Worm (Caenorhabditis elegans): ENCODE measurements around the gene frpr-13.

Gene frpr-13

ce11 chrV:8913940-8914339 is 15.1 kb downstream of the frpr-13 start, which contains the start of gene mod-1:
Gene mod-1 (minus strand): TSS chrV:8914040.
- TF ChIP-seq ztf-11 (tag; optimal IDR thresholded peaks at IDR 0.05) (no peak), lsy-12 (tag; optimal IDR thresholded peaks at IDR 0.05) (no peak), mdl-1 (tag; optimal IDR thresholded peaks at IDR 0.05) (no peak), lin-39 (tag; optimal IDR thresholded peaks at IDR 0.05) (no peak), jun-1 (tag; optimal IDR thresholded peaks at IDR 0.05) (no peak)

- no peak for TF ChIP-seq nhr-23 (tag; optimal IDR thresholded peaks at IDR 0.05)
- TF ChIP-seq aly-2 (tag; optimal IDR thresholded peaks at IDR 0.05), result no peak
- peak; percentile 33 for TF ChIP-seq ceh-28 (tag; optimal IDR thresholded peaks at IDR 0.05)
- no peak for TF ChIP-seq unc-39 (tag; optimal IDR thresholded peaks at IDR 0.05)
- peak; percentile 25 for TF ChIP-seq nfya-1 (tag; optimal IDR thresholded peaks at IDR 0.05; ENCODE audit: insufficient read depth)
- peak; percentile 20 for TF ChIP-seq pha-4 (tag; optimal IDR thresholded peaks at IDR 0.05)
- no peak for TF ChIP-seq ceh-82 (tag; optimal IDR thresholded peaks at IDR 0.05)
- TF ChIP-seq fkh-10 (GFP tag; optimal IDR thresholded peaks at IDR 0.05), result no peak
- no peak for TF ChIP-seq mml-1 (tag; optimal IDR thresholded peaks at IDR 0.05)
- TF ChIP-seq pqm-1 (tag; optimal IDR thresholded peaks at IDR 0.05), result peak; percentile 36
- TF ChIP-seq egl-5 (tag; optimal IDR thresholded peaks at IDR 0.05), result no peak
- TF ChIP-seq snpc-4 (tag; optimal IDR thresholded peaks at IDR 0.05), result no peak
- TF ChIP-seq elt-2 (tag; optimal IDR thresholded peaks at IDR 0.05), result peak; percentile 65
- no peak for TF ChIP-seq nhr-76 (tag; optimal IDR thresholded peaks at IDR 0.05)
- TF ChIP-seq nhr-28 (tag; optimal IDR thresholded peaks at IDR 0.05), result no peak
- no peak for TF ChIP-seq lin-39 (tag; optimal IDR thresholded peaks at IDR 0.05)
- TF ChIP-seq daf-12 (tag; optimal IDR thresholded peaks at IDR 0.05), result no peak
These were observed 23.9 kb downstream of the frpr-13 start, which contains the start of gene ttr-47 for ce11 chrV:8922781-8923180. Gene ttr-47 (plus strand): TSS chrV:8923088.

- TF ChIP-seq nfya-1 (tag; optimal IDR thresholded peaks at IDR 0.05; ENCODE audit: insufficient read depth), result no peak
- no peak for TF ChIP-seq pha-4 (tag; optimal IDR thresholded peaks at IDR 0.05)
- TF ChIP-seq lin-15B (tag; optimal IDR thresholded peaks at IDR 0.05), result no peak
- no peak for TF ChIP-seq pqm-1 (tag; optimal IDR thresholded peaks at IDR 0.05)
- no peak for TF ChIP-seq lsy-12 (tag; optimal IDR thresholded peaks at IDR 0.05)
- no peak for TF ChIP-seq nhr-76 (tag; optimal IDR thresholded peaks at IDR 0.05)
- TF ChIP-seq daf-12 (tag; optimal IDR thresholded peaks at IDR 0.05), result no peak
- no peak for TF ChIP-seq mdl-1 (tag; optimal IDR thresholded peaks at IDR 0.05)
- no peak for TF ChIP-seq nhr-11 (tag; optimal IDR thresholded peaks at IDR 0.05)
- no peak for TF ChIP-seq sea-2 (GFP tag; optimal IDR thresholded peaks at IDR 0.05)
- no peak for TF ChIP-seq nhr-67 (tag; optimal IDR thresholded peaks at IDR 0.05)
- TF ChIP-seq egl-5 (tag; optimal IDR thresholded peaks at IDR 0.05), result no peak
- TF ChIP-seq nhr-28 (tag; optimal IDR thresholded peaks at IDR 0.05), result no peak
- TF ChIP-seq ceh-28 (tag; optimal IDR thresholded peaks at IDR 0.05), result no peak
- no peak for TF ChIP-seq nhr-23 (tag; optimal IDR thresholded peaks at IDR 0.05)
- TF ChIP-seq nhr-12 (tag; optimal IDR thresholded peaks at IDR 0.05), result no peak
- no peak for TF ChIP-seq jun-1 (tag; optimal IDR thresholded peaks at IDR 0.05)
- no peak for TF ChIP-seq nhr-43 (tag; optimal IDR thresholded peaks at IDR 0.05; ENCODE audit: poor library complexity, severe bottlenecking)
- TF ChIP-seq ztf-11 (tag; optimal IDR thresholded peaks at IDR 0.05), result no peak
- TF ChIP-seq nhr-25 (tag; optimal IDR thresholded peaks at IDR 0.05), result no peak
These were observed 28.9 kb downstream of the frpr-13 start for ce11 chrV:8927715-8928114.

- TF ChIP-seq jun-1 (tag; optimal IDR thresholded peaks at IDR 0.05), result no peak
- no peak for TF ChIP-seq nhr-23 (tag; optimal IDR thresholded peaks at IDR 0.05)
- no peak for TF ChIP-seq nhr-237 (tag; optimal IDR thresholded peaks at IDR 0.05)
- TF ChIP-seq tbx-2 (tag; optimal IDR thresholded peaks at IDR 0.05), result no peak
These were observed 30.1 kb downstream of the frpr-13 start, which contains the start of gene H14N18.4 for ce11 chrV:8928967-8929366. Gene H14N18.4 (minus strand): TSS chrV:8928978.

- TF ChIP-seq elt-3 (tag; optimal IDR thresholded peaks at IDR 0.05), result no peak
- no peak for TF ChIP-seq pqm-1 (tag; optimal IDR thresholded peaks at IDR 0.05)
- TF ChIP-seq pha-4 (tag; optimal IDR thresholded peaks at IDR 0.05), result no peak
- TF ChIP-seq ztf-4 (tag; optimal IDR thresholded peaks at IDR 0.05), result no peak
- no peak for TF ChIP-seq unc-39 (tag; optimal IDR thresholded peaks at IDR 0.05)
- TF ChIP-seq daf-12 (tag; optimal IDR thresholded peaks at IDR 0.05), result no peak
- no peak for TF ChIP-seq ceh-82 (tag; optimal IDR thresholded peaks at IDR 0.05)
- no peak for TF ChIP-seq nhr-76 (tag; optimal IDR thresholded peaks at IDR 0.05)
- TF ChIP-seq lin-39 (tag; optimal IDR thresholded peaks at IDR 0.05), result no peak
- TF ChIP-seq nhr-43 (tag; optimal IDR thresholded peaks at IDR 0.05; ENCODE audit: poor library complexity, severe bottlenecking), result no peak
- TF ChIP-seq egl-5 (tag; optimal IDR thresholded peaks at IDR 0.05), result no peak
- no peak for TF ChIP-seq R02D3.7 (tag; optimal IDR thresholded peaks at IDR 0.05)
These were observed 33.5 kb downstream of the frpr-13 start, which contains the start of gene H14N18.2 for ce11 chrV:8932318-8932717. Gene H14N18.2 (plus strand): TSS chrV:8932618.
